Worm (Caenorhabditis elegans): ENCODE results near the gene srh-301.

Gene srh-301

ce11 chrV:17810053-17810452 lies 14.7 kb upstream of the srh-301 start, which contains the start of gene srh-296:
Gene srh-296 (plus strand): TSS chrV:17810353.
- TF ChIP-seq hmg-4 (GFP tag; optimal IDR thresholded peaks at IDR 0.05) (no peak), ceh-36 (tag; optimal IDR thresholded peaks at IDR 0.05) (no peak), pes-1 (GFP tag; IDR thresholded peaks at IDR 0.05) (no peak), hmbx-1 (tag; optimal IDR thresholded peaks at IDR 0.05) (no peak), scrt-1 (GFP tag; IDR thresholded peaks at IDR 0.05) (no peak), F13C5.2 (tag; optimal IDR thresholded peaks at IDR 0.05) (no peak), tra-4 (tag; optimal IDR thresholded peaks at IDR 0.05) (no peak), B0310.2 (tag; optimal IDR thresholded peaks at IDR 0.05) (no peak), aly-1 (tag; optimal IDR thresholded peaks at IDR 0.05) (no peak), hnd-1 (tag; optimal IDR thresholded peaks at IDR 0.05) (no peak), sea-1 (GFP tag; conservative IDR thresholded peaks at IDR 0.05) (no peak), ceh-13 (GFP tag; optimal IDR thresholded peaks at IDR 0.05) (no peak), tbx-37 (GFP tag; conservative IDR thresholded peaks at IDR 0.05) (no peak), tbx-11 (GFP tag; IDR thresholded peaks at IDR 0.05) (no peak), ets-7 (tag; optimal IDR thresholded peaks at IDR 0.05) (no peak), flt-1 (GFP tag; IDR thresholded peaks at IDR 0.05) (no peak), ama-1 (optimal IDR thresholded peaks at IDR 0.05) (no peak)

ce11 chrV:17812127-17812526 lies 12.6 kb upstream of the srh-301 start:
- TF ChIP-seq aly-1 (tag; optimal IDR thresholded peaks at IDR 0.05) (peak; percentile 31), ceh-13 (GFP tag; optimal IDR thresholded peaks at IDR 0.05) (no peak)

- TF ChIP-seq scrt-1 (GFP tag; IDR thresholded peaks at IDR 0.05) = no peak
- TF ChIP-seq ets-7 (tag; optimal IDR thresholded peaks at IDR 0.05) = no peak
- TF ChIP-seq hmg-4 (GFP tag; optimal IDR thresholded peaks at IDR 0.05) = no peak
- no peak for TF ChIP-seq tbx-11 (GFP tag; IDR thresholded peaks at IDR 0.05)
- TF ChIP-seq hnd-1 (tag; optimal IDR thresholded peaks at IDR 0.05) = no peak
- TF ChIP-seq tbx-37 (GFP tag; conservative IDR thresholded peaks at IDR 0.05) = no peak
- TF ChIP-seq ceh-36 (tag; optimal IDR thresholded peaks at IDR 0.05) = no peak
- no peak for TF ChIP-seq hmbx-1 (tag; optimal IDR thresholded peaks at IDR 0.05)
- TF ChIP-seq flt-1 (GFP tag; IDR thresholded peaks at IDR 0.05) = no peak
- TF ChIP-seq ceh-13 (GFP tag; optimal IDR thresholded peaks at IDR 0.05) = no peak
- no peak for TF ChIP-seq aly-1 (tag; optimal IDR thresholded peaks at IDR 0.05)
Observed at ce11 chrV:17818567-17818966, 6.1 kb upstream of the srh-301 start, which contains the start of gene srh-298. Gene srh-298 (plus strand): TSS chrV:17818867.

- TF ChIP-seq ceh-36 (tag; optimal IDR thresholded peaks at IDR 0.05) = no peak
- TF ChIP-seq ceh-13 (GFP tag; optimal IDR thresholded peaks at IDR 0.05) = no peak
- TF ChIP-seq flt-1 (GFP tag; IDR thresholded peaks at IDR 0.05) = no peak
- TF ChIP-seq hnd-1 (tag; optimal IDR thresholded peaks at IDR 0.05) = no peak
Observed at ce11 chrV:17819704-17820103, 5.0 kb upstream of the srh-301 start.

- TF ChIP-seq ceh-13 (GFP tag; optimal IDR thresholded peaks at IDR 0.05) (no peak), ceh-36 (tag; optimal IDR thresholded peaks at IDR 0.05) (no peak), flt-1 (GFP tag; IDR thresholded peaks at IDR 0.05) (no peak), ets-7 (tag; optimal IDR thresholded peaks at IDR 0.05) (no peak), ama-1 (optimal IDR thresholded peaks at IDR 0.05) (no peak), hnd-1 (tag; optimal IDR thresholded peaks at IDR 0.05) (no peak), scrt-1 (GFP tag; IDR thresholded peaks at IDR 0.05) (no peak), hmg-4 (GFP tag; optimal IDR thresholded peaks at IDR 0.05) (no peak), tra-4 (tag; optimal IDR thresholded peaks at IDR 0.05) (no peak), tbx-37 (GFP tag; conservative IDR thresholded peaks at IDR 0.05) (no peak), sea-1 (GFP tag; conservative IDR thresholded peaks at IDR 0.05) (no peak), aly-1 (tag; optimal IDR thresholded peaks at IDR 0.05) (no peak), B0310.2 (tag; optimal IDR thresholded peaks at IDR 0.05) (no peak), tbx-11 (GFP tag; IDR thresholded peaks at IDR 0.05) (no peak), hmbx-1 (tag; optimal IDR thresholded peaks at IDR 0.05) (no peak), F13C5.2 (tag; optimal IDR thresholded peaks at IDR 0.05) (no peak)
Observed at ce11 chrV:17821805-17822204, 2.9 kb upstream of the srh-301 start, which contains the start of gene srh-300. Gene srh-300 (plus strand): TSS chrV:17822105.

ce11 chrV:17828310-17828709 lies 3.6 kb downstream of the srh-301 start, which contains the start of gene srh-304:
Gene srh-304 (plus strand): TSS chrV:17828610.
- TF ChIP-seq hmg-4 (GFP tag; optimal IDR thresholded peaks at IDR 0.05) (no peak), ceh-36 (tag; optimal IDR thresholded peaks at IDR 0.05) (no peak), tbx-11 (GFP tag; IDR thresholded peaks at IDR 0.05) (no peak), scrt-1 (GFP tag; IDR thresholded peaks at IDR 0.05) (no peak), aly-1 (tag; optimal IDR thresholded peaks at IDR 0.05) (no peak), tra-4 (tag; optimal IDR thresholded peaks at IDR 0.05) (no peak), sea-1 (GFP tag; conservative IDR thresholded peaks at IDR 0.05) (no peak), flt-1 (GFP tag; IDR thresholded peaks at IDR 0.05) (no peak), hmbx-1 (tag; optimal IDR thresholded peaks at IDR 0.05) (no peak), B0310.2 (tag; optimal IDR thresholded peaks at IDR 0.05) (no peak), pes-1 (GFP tag; IDR thresholded peaks at IDR 0.05) (no peak), hnd-1 (tag; optimal IDR thresholded peaks at IDR 0.05) (no peak), ceh-13 (GFP tag; optimal IDR thresholded peaks at IDR 0.05) (no peak), ama-1 (optimal IDR thresholded peaks at IDR 0.05) (no peak)

ce11 chrV:17831350-17831749 lies 6.6 kb downstream of the srh-301 start, which contains the start of gene srh-303:
Gene srh-303 (plus strand): TSS chrV:17831650.
- TF ChIP-seq hmbx-1 (tag; optimal IDR thresholded peaks at IDR 0.05) = no peak
- no peak for TF ChIP-seq hmg-4 (GFP tag; optimal IDR thresholded peaks at IDR 0.05)
- TF ChIP-seq hnd-1 (tag; optimal IDR thresholded peaks at IDR 0.05) = no peak
- no peak for TF ChIP-seq pes-1 (GFP tag; IDR thresholded peaks at IDR 0.05)
- TF ChIP-seq ama-1 (optimal IDR thresholded peaks at IDR 0.05) = no peak
- TF ChIP-seq F13C5.2 (tag; optimal IDR thresholded peaks at IDR 0.05) = no peak
- no peak for TF ChIP-seq B0310.2 (tag; optimal IDR thresholded peaks at IDR 0.05)

- TF ChIP-seq tbx-11 (GFP tag; IDR thresholded peaks at IDR 0.05) = no peak
Observed at ce11 chrV:17844106-17844505, 19.4 kb downstream of the srh-301 start, which contains the start of gene srh-286. Gene srh-286 (minus strand): TSS chrV:17844206.

All from whole organism, early embryonic.